Fruit fly (Drosophila melanogaster): Measurements from ENCODE around the gene mRpL9.

The mRpL9 gene

dm6 chr3R:15332994-15333393 is 2.5 kb downstream of the mRpL9 start, which contains the start of the genes Fkbp39 and Cyfip (continued):
- TF ChIP-seq Drgx (GFP tag; IDR thresholded peaks at IDR 0.05) (no peak), Elba2 (GFP tag; optimal IDR thresholded peaks at IDR 0.05) (peak; percentile 35), phol (tag; optimal IDR thresholded peaks at IDR 0.05) (peak; percentile 83), Atf6 (GFP tag; IDR thresholded peaks at IDR 0.05) (peak; percentile 34; the same call in 1 of the 2 replicates), NFAT (GFP tag; IDR thresholded peaks at IDR 0.05) (peak; percentile 41; the same call in 1 of the 2 replicates), az2 (GFP tag; optimal IDR thresholded peaks at IDR 0.05) (peak; percentile 6), Lhr (GFP tag; optimal IDR thresholded peaks at IDR 0.05) (peak; percentile 94), CG12391 (tag; optimal IDR thresholded peaks at IDR 0.05) (peak; percentile 64), CG4854 (GFP tag; optimal IDR thresholded peaks at IDR 0.05) (peak; percentile 30), pita (GFP tag; optimal IDR thresholded peaks at IDR 0.05) (peak; percentile 81), CG15269 (tag; optimal IDR thresholded peaks at IDR 0.05) (no peak), CG9817 (tag; optimal IDR thresholded peaks at IDR 0.05) (peak; percentile 20), gfzf (GFP tag; optimal IDR thresholded peaks at IDR 0.05) (peak; percentile 98), exex (tag; optimal IDR thresholded peaks at IDR 0.05) (no peak), Scr (GFP tag; IDR thresholded peaks at IDR 0.05; ENCODE audit: partially characterized antibody) (peak; percentile 68), Six4 (GFP tag; optimal IDR thresholded peaks at IDR 0.05) (peak; percentile 36), CG10462 (GFP tag; optimal IDR thresholded peaks at IDR 0.05) (no peak), Spps (tag; optimal IDR thresholded peaks at IDR 0.05) (no peak), CG30403 (GFP tag; optimal IDR thresholded peaks at IDR 0.05) (peak; percentile 33), ase (GFP tag; IDR thresholded peaks at IDR 0.05) (0 out of 3 replicates have a peak, but pooled peaks have one; percentile 27), Hr39 (optimal IDR thresholded peaks at IDR 0.05) (no peak), Gsc (GFP tag; IDR thresholded peaks at IDR 0.05) (no peak), trem (tag; optimal IDR thresholded peaks at IDR 0.05) (peak; percentile 80), HLHmδ (GFP tag; optimal IDR thresholded peaks at IDR 0.05) (peak; percentile 17), Meics (GFP tag; optimal IDR thresholded peaks at IDR 0.05) (peak; percentile 36), Dfd (GFP tag; optimal IDR thresholded peaks at IDR 0.05) (no peak), CG4820 (GFP tag; optimal IDR thresholded peaks at IDR 0.05) (no peak), klu (GFP tag; IDR thresholded peaks at IDR 0.05) (no peak), bigmax (GFP tag; optimal IDR thresholded peaks at IDR 0.05) (peak; percentile 26), CG32532 (GFP tag; IDR thresholded peaks at IDR 0.05) (peak; percentile 64), CG13296 (GFP tag; optimal IDR thresholded peaks at IDR 0.05) (peak; percentile 2), bsh (GFP tag; optimal IDR thresholded peaks at IDR 0.05) (peak in 1 of 2 experiments; percentile 16), CG1832 (GFP tag; optimal IDR thresholded peaks at IDR 0.05) (no peak), Max (GFP tag; optimal IDR thresholded peaks at IDR 0.05) (peak; percentile 54), CrebB (tag; optimal IDR thresholded peaks at IDR 0.05) (peak; percentile 43), tna (GFP tag; IDR thresholded peaks at IDR 0.05; ENCODE audit: partially characterized antibody) (0 out of 2 replicates have a peak, but pooled peaks have one; percentile 34), CG13424 (tag; optimal IDR thresholded peaks at IDR 0.05) (peak; percentile 26), tll (GFP tag; optimal IDR thresholded peaks at IDR 0.05) (peak in 1 of 2 experiments; percentile 11), fu2 (GFP tag; optimal IDR thresholded peaks at IDR 0.05) (peak; percentile 47), zen (tag; optimal IDR thresholded peaks at IDR 0.05) (peak; percentile 54), CG3995 (GFP tag; optimal IDR thresholded peaks at IDR 0.05) (peak; percentile 18), CG13775 (GFP tag; optimal IDR thresholded peaks at IDR 0.05) (peak; percentile 40), E2f2 (GFP tag; IDR thresholded peaks at IDR 0.05) (peak; percentile 78), CG10979 (tag; optimal IDR thresholded peaks at IDR 0.05) (peak; percentile 21), CG11456 (GFP tag; IDR thresholded peaks at IDR 0.05) (peak; percentile 62; the same call in 1 of the 3 replicates), MBD-R2 (GFP tag; IDR thresholded peaks at IDR 0.05) (peak; percentile 98), CG11560 (tag; IDR thresholded peaks at IDR 0.05) (peak; percentile 74; the same call in 2 of the 3 replicates), HLH3B (GFP tag; IDR thresholded peaks at IDR 0.05) (no peak), CG11723 (GFP tag; optimal IDR thresholded peaks at IDR 0.05) (no peak), nerfin-2 (GFP tag; IDR thresholded peaks at IDR 0.05; ENCODE audit: partially characterized antibody) (peak; percentile 39; the same call in 1 of the 2 replicates)
